Worm (Caenorhabditis elegans) whole organism, L2 larva: Measurements from ENCODE around the gene elo-1.
A peak's percentile ranks its signal among the peaks of the same experiment; 100 is the strongest.

Experiments
- C34F6.9 ChIP-seq: fragments of 150-350 bp; optimal IDR thresholded peaks from 2 replicates; lab custom pipeline; 2014; ENCODE audit warnings: missing biosample characterization, missing genetic modification characterization
- R02D3.7 ChIP-seq: fragments of 150-350 bp; optimal IDR thresholded peaks from 2 replicates; lab custom pipeline; 2014; ENCODE audit warnings: missing biosample characterization, missing genetic modification characterization
- Y55F3AM.14 ChIP-seq: fragments of 200-800 bp; sonication (Bioruptor generic); optimal IDR thresholded peaks from 2 replicates; lab custom pipeline; 2018; ENCODE audit warnings: mild to moderate bottlenecking, missing genetic modification characterization, missing compliant biosample characterization
- ZK546.5 ChIP-seq: sonication (generic microtip); optimal IDR thresholded peaks from 2 replicates; lab custom pipeline; 2017; ENCODE audit warnings: missing biosample characterization, missing genetic modification characterization
- aly-2 ChIP-seq: fragments of 150-350 bp; optimal IDR thresholded peaks from 2 replicates; lab custom pipeline; 2014; ENCODE audit warnings: missing biosample characterization, missing genetic modification characterization
- blmp-1 ChIP-seq: sonication (generic microtip); optimal IDR thresholded peaks from 2 replicates; lab custom pipeline; 2017; ENCODE audit warnings: missing genetic modification characterization, mild to moderate bottlenecking, missing compliant biosample characterization, antibody characterized with exemption, moderate library complexity; ENCODE audit not compliant: insufficient read depth
- ceh-16 ChIP-seq: fragments of 150-350 bp; optimal IDR thresholded peaks from 2 replicates; lab custom pipeline; 2014; ENCODE audit warnings: missing biosample characterization, missing genetic modification characterization
- ceh-82 ChIP-seq: fragments of 150-350 bp; optimal IDR thresholded peaks from 2 replicates; lab custom pipeline; 2014; ENCODE audit warnings: missing biosample characterization, missing genetic modification characterization
- crh-2 ChIP-seq: sonication (generic microtip); optimal IDR thresholded peaks from 2 replicates; lab custom pipeline; 2017; ENCODE audit warnings: missing biosample characterization, missing genetic modification characterization
- egl-27 ChIP-seq: sonication (generic microtip); optimal IDR thresholded peaks from 3 replicates; lab custom pipeline; 2017; ENCODE audit warnings: missing biosample characterization, missing genetic modification reagents, missing genetic modification characterization
- fos-1 ChIP-seq: fragments of 150-350 bp; optimal IDR thresholded peaks from 2 replicates; lab custom pipeline; 2014; ENCODE audit warnings: missing biosample characterization, missing genetic modification characterization
- gmeb-1 ChIP-seq: fragments of 150-350 bp; optimal IDR thresholded peaks from 2 replicates; lab custom pipeline; 2014; ENCODE audit warnings: missing biosample characterization, missing genetic modification characterization
- lin-39 ChIP-seq: fragments of 150-350 bp; optimal IDR thresholded peaks from 2 replicates; lab custom pipeline; 2014; ENCODE audit warnings: missing biosample characterization, missing genetic modification reagents, missing genetic modification characterization
- lsy-2 ChIP-seq, 2 experiments: fragments of 150-350 bp in 1 of 2; sonication (generic microtip) in 1 of 2; optimal IDR thresholded peaks; 2 replicates each; lab custom pipeline; 2014 to 2017; ENCODE audit warnings: missing biosample characterization in 2 of 2, missing genetic modification characterization in 2 of 2
- mab-5 ChIP-seq: fragments of 150-350 bp; optimal IDR thresholded peaks from 2 replicates; lab custom pipeline; 2014; ENCODE audit warnings: missing biosample characterization, missing genetic modification characterization
- mbf-1 ChIP-seq: sonication (generic microtip); optimal IDR thresholded peaks from 2 replicates; lab custom pipeline; 2017; ENCODE audit warnings: missing biosample characterization, missing genetic modification characterization
- mdl-1 ChIP-seq, 2 experiments: fragments of 150-350 bp in 1 of 2; sonication (generic microtip) in 1 of 2; optimal IDR thresholded peaks; 2 replicates each; lab custom pipeline; 2017; ENCODE audit warnings: missing biosample characterization in 2 of 2, missing genetic modification characterization in 2 of 2
- nhr-10 ChIP-seq: sonication (generic microtip); optimal IDR thresholded peaks from 2 replicates; lab custom pipeline; 2017; ENCODE audit warnings: missing biosample characterization, missing genetic modification characterization
- nhr-11 ChIP-seq: fragments of 150-350 bp; optimal IDR thresholded peaks from 2 replicates; lab custom pipeline; 2014; ENCODE audit warnings: missing biosample characterization, missing genetic modification characterization
- nhr-12 ChIP-seq: fragments of 150-350 bp; optimal IDR thresholded peaks from 2 replicates; lab custom pipeline; 2014; ENCODE audit warnings: missing biosample characterization, missing genetic modification characterization
- nhr-129 ChIP-seq: fragments of 150-350 bp; optimal IDR thresholded peaks from 2 replicates; lab custom pipeline; 2014; ENCODE audit warnings: missing biosample characterization, missing genetic modification characterization
- nhr-21 ChIP-seq: fragments of 150-350 bp; optimal IDR thresholded peaks from 2 replicates; lab custom pipeline; 2014; ENCODE audit warnings: missing biosample characterization, missing genetic modification characterization
- nhr-237 ChIP-seq: fragments of 150-350 bp; optimal IDR thresholded peaks from 2 replicates; lab custom pipeline; 2014; ENCODE audit warnings: missing biosample characterization, missing genetic modification characterization
- nhr-25 ChIP-seq: fragments of 150-350 bp; sonication (generic microtip); optimal IDR thresholded peaks from 3 replicates; lab custom pipeline; 2014; ENCODE audit warnings: missing biosample characterization, missing genetic modification characterization
- nhr-6 ChIP-seq: fragments of 150-350 bp; optimal IDR thresholded peaks from 2 replicates; lab custom pipeline; 2014; ENCODE audit warnings: missing biosample characterization, missing genetic modification characterization
- nhr-77 ChIP-seq: fragments of 150-350 bp; optimal IDR thresholded peaks from 2 replicates; lab custom pipeline; 2014; ENCODE audit warnings: missing biosample characterization, missing genetic modification characterization
- peb-1 ChIP-seq: fragments of 150-350 bp; optimal IDR thresholded peaks from 2 replicates; lab custom pipeline; 2014; ENCODE audit warnings: missing biosample characterization, missing genetic modification characterization
- sem-4 ChIP-seq: fragments of 150-350 bp; optimal IDR thresholded peaks from 2 replicates; lab custom pipeline; 2014; ENCODE audit warnings: missing biosample characterization, missing genetic modification reagents, missing genetic modification characterization
- skn-1 ChIP-seq: sonication (generic microtip); optimal IDR thresholded peaks from 2 replicates; lab custom pipeline; 2017; ENCODE audit warnings: missing biosample characterization, missing genetic modification characterization
- sma-3 ChIP-seq: sonication (generic microtip); optimal IDR thresholded peaks from 2 replicates; lab custom pipeline; 2016; ENCODE audit warnings: missing genetic modification reagents, missing genetic modification characterization, missing compliant biosample characterization
- sma-9 ChIP-seq, 2 experiments: fragments of 150-350 bp in 1 of 2; sonication (generic microtip) in 1 of 2; optimal IDR thresholded peaks; 2 replicates each; lab custom pipeline; 2014 to 2016; ENCODE audit warnings: missing genetic modification characterization in 2 of 2, mild to moderate bottlenecking in 1 of 2, missing biosample characterization in 1 of 2, missing compliant biosample characterization in 1 of 2, missing genetic modification reagents in 1 of 2, moderate library complexity in 1 of 2
- snpc-4 ChIP-seq: fragments of 150-350 bp; optimal IDR thresholded peaks from 2 replicates; lab custom pipeline; 2014; ENCODE audit warnings: missing biosample characterization, missing genetic modification characterization
- unc-39 ChIP-seq: fragments of 150-350 bp; optimal IDR thresholded peaks from 2 replicates; lab custom pipeline; 2014; ENCODE audit warnings: missing biosample characterization, missing genetic modification characterization
- zag-1 ChIP-seq: fragments of 150-350 bp; optimal IDR thresholded peaks from 2 replicates; lab custom pipeline; 2014; ENCODE audit warnings: missing biosample characterization, missing genetic modification characterization
- ztf-1 ChIP-seq: fragments of 200-800 bp; sonication (Bioruptor generic); conservative IDR thresholded peaks from 2 replicates; pipeline ENCODE4 v1.3.6; 2022; ENCODE audit warnings: missing genetic modification characterization, missing compliant biosample characterization
- ztf-11 ChIP-seq: sonication (generic microtip); optimal IDR thresholded peaks from 2 replicates; lab custom pipeline; 2017; ENCODE audit warnings: missing biosample characterization, missing genetic modification characterization
- ztf-4 ChIP-seq: fragments of 150-350 bp; optimal IDR thresholded peaks from 2 replicates; lab custom pipeline; 2014; ENCODE audit warnings: missing biosample characterization, missing genetic modification characterization

The elo-1 gene

ce11 chrIV:9477135-9477928, 48.8 kb upstream of the elo-1 start, which contains the start of gene wrt-3:
Gene wrt-3, minus strand, starts transcription at chrIV:9477456.
- peak; percentile 37 for TF ChIP-seq C34F6.9 (tag; lab: Kevin White, UChicago)
- peak; percentile 3 for TF ChIP-seq crh-2 (tag; lab: Kevin White, UChicago)
- TF ChIP-seq nhr-10 (tag; lab: Kevin White, UChicago), result no peak
- TF ChIP-seq mab-5 (tag; lab: Kevin White, UChicago), result peak; percentile 13
- TF ChIP-seq nhr-12 (tag; lab: Kevin White, UChicago), result no peak
- no peak for TF ChIP-seq unc-39
- TF ChIP-seq nhr-25 (tag; lab: Kevin White, UChicago), result peak; percentile 41
- TF ChIP-seq nhr-11 (tag; lab: Kevin White, UChicago), result peak; percentile 15
- TF ChIP-seq peb-1 (tag; lab: Kevin White, UChicago), result no peak
- TF ChIP-seq sma-9 (GFP tag; optimal IDR thresholded peaks at IDR 0.05; lab: Kevin White, UChicago), result peak; percentile 86
- TF ChIP-seq sma-9 (tag; optimal IDR thresholded peaks at IDR 0.05; lab: Kevin White, UChicago), result no peak
- no peak for TF ChIP-seq lsy-2 (tag; optimal IDR thresholded peaks at IDR 0.05; lab: Kevin White, UChicago)
- TF ChIP-seq sem-4, result no peak
- peak; percentile 44 for TF ChIP-seq blmp-1 (tag; lab: Kevin White, UChicago)
- TF ChIP-seq mdl-1 (tag; optimal IDR thresholded peaks at IDR 0.05; lab: Kevin White, UChicago), result no peak
- TF ChIP-seq zag-1 (tag; lab: Kevin White, UChicago), result no peak
- TF ChIP-seq sma-3 (GFP tag; lab: Kevin White, UChicago), result peak; percentile 44
- TF ChIP-seq nhr-21 (tag; lab: Kevin White, UChicago), result peak; percentile 65
- TF ChIP-seq ceh-82 (tag; lab: Kevin White, UChicago), result no peak
- no peak for TF ChIP-seq ztf-1 (GFP tag; lab: Robert Waterston, UW)
- peak; percentile 51 for TF ChIP-seq nhr-129 (tag; lab: Kevin White, UChicago)
- peak; percentile 22 for TF ChIP-seq ceh-16 (tag; lab: Kevin White, UChicago)
- no peak for TF ChIP-seq nhr-6 (tag; lab: Kevin White, UChicago)
- no peak for TF ChIP-seq mbf-1 (tag; lab: Kevin White, UChicago)
- no peak for TF ChIP-seq egl-27 (tag; lab: Kevin White, UChicago)
- TF ChIP-seq nhr-237 (tag; lab: Kevin White, UChicago), result no peak
- peak; percentile 78 for TF ChIP-seq Y55F3AM.14 (GFP tag; lab: Kevin White, UChicago)
- no peak for TF ChIP-seq ztf-4 (tag; lab: Kevin White, UChicago)
- peak; percentile 58 for TF ChIP-seq fos-1
- TF ChIP-seq, all 48 proteins: peak for 13

DNA sequence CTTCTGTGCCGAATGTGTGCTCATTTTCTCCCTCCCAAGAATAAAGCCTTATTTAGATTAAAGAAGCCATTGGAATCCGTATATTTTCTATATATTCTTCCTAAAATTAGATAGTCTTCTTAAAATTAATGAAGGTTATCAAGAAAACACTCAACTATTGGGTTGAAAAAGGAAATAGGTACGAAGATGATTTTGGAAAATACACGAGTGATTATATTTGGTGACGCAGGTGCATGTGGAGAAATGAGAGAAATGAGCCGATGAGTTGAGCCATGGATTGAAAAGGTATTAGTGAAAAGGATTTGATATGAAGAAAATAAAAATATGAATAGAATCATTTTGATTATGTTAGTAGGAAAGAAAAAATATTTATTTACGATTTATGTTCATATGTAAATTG, 45.2 kb upstream of the elo-1 start, which contains the start of gene cng-3:
Gene cng-3, minus strand, starts transcription at position 102 of the 400 bp plus-strand sequence.
- TF ChIP-seq ztf-11 (tag; lab: Kevin White, UChicago) (no peak), snpc-4 (tag; lab: Kevin White, UChicago) (no peak), nhr-77 (tag; lab: Kevin White, UChicago) (no peak), mbf-1 (tag; lab: Kevin White, UChicago) (no peak), mdl-1 (tag; optimal IDR thresholded peaks at IDR 0.05; lab: Kevin White, UChicago) (no peak), skn-1 (no peak), zag-1 (tag; lab: Kevin White, UChicago) (no peak), crh-2 (tag; lab: Kevin White, UChicago) (no peak), lin-39 (tag; lab: Kevin White, UChicago) (no peak), ceh-82 (tag; lab: Kevin White, UChicago) (no peak), R02D3.7 (tag; lab: Kevin White, UChicago) (no peak), nhr-129 (tag; lab: Kevin White, UChicago) (no peak), aly-2 (tag; lab: Kevin White, UChicago) (no peak), blmp-1 (tag; lab: Kevin White, UChicago) (no peak), ZK546.5 (tag; lab: Kevin White, UChicago) (no peak), gmeb-1 (tag; lab: Kevin White, UChicago) (no peak), ztf-1 (GFP tag; lab: Robert Waterston, UW) (no peak), ztf-4 (tag; lab: Kevin White, UChicago) (no peak), nhr-21 (tag; lab: Kevin White, UChicago) (no peak), sma-3 (GFP tag; lab: Kevin White, UChicago) (no peak)
